Fruit fly (Drosophila melanogaster): ENCODE data around the gene hiw.

hiw gene

dm6 chrX:15076606-15077005 is 13.4 kb upstream of the hiw start:
- no peak for TF ChIP-seq CG17801 (GFP tag; optimal IDR thresholded peaks at IDR 0.05; ENCODE audit: partially characterized antibody)

DNA sequence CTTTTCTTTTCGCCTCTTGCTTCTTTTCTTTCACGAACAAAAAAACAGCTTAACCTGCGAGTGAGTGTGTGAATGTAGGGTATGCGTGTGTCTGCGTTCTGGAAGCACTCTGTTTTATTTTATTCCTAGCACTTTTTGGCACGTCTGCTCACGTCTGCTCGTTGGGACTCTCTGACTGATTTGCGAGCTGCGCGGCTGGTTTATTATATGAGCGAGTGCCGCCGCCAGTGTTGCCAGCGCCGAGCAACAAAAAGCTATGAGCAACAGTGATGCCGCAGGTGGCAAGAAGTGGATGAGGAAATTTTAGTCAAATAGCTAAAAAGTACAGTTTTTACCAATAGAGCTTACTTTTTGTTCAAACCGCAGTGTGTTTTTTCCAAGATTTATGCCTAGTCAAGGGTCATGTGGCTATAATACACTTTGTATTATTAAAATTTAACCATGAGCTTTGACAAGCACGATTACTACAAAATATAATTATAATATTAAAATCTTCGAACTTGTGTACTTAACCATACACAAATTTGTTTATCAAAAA is 12.9 kb upstream of the hiw start, which contains the start of gene Lsd-2:
Gene Lsd-2 (minus strand): TSS at position 183 of the 538 bp plus-strand sequence.
- no peak for TF ChIP-seq CG17801 (GFP tag; optimal IDR thresholded peaks at IDR 0.05; ENCODE audit: partially characterized antibody)

- TF ChIP-seq CG17801 (GFP tag; optimal IDR thresholded peaks at IDR 0.05; ENCODE audit: partially characterized antibody), result peak; percentile 79
Measured at dm6 chrX:15075485-15076037, 12.3 kb upstream of the hiw start.

DNA sequence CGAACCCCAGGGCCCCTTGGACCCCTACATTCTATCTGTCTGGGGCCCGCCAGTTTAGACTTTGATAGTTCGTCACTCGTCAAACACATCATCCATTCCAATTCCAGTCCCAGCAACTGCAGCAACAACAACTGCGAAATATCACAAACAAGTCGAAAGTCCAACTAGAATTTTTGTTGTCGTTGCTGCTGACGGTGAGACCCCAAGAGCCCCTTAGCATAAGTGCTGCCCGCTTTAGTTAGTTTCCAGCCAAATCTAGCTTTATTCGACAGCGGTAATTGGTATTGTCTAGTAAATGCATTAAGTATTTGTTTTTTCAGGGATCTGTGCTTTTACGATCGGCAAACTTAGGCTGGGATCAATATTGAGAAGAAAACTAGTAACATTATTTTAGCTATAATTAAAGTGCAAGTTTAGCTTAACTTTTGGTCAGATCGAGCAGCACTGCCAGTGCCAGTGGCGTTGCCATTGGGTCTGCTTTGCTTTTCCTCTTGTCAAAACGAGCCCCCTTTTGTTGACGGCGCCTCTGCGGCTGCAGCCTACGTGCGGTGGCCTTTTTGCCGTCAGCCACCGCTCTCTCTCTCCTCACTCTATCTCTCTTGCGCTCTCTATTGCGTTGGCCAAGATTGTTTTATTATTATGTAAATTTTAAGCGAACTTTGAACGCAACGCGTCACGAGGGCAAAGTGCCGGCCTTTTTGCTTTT is 11.6 kb upstream of the hiw start:
- peak; percentile 68 for TF ChIP-seq CG17801 (GFP tag; optimal IDR thresholded peaks at IDR 0.05; ENCODE audit: partially characterized antibody)

DNA sequence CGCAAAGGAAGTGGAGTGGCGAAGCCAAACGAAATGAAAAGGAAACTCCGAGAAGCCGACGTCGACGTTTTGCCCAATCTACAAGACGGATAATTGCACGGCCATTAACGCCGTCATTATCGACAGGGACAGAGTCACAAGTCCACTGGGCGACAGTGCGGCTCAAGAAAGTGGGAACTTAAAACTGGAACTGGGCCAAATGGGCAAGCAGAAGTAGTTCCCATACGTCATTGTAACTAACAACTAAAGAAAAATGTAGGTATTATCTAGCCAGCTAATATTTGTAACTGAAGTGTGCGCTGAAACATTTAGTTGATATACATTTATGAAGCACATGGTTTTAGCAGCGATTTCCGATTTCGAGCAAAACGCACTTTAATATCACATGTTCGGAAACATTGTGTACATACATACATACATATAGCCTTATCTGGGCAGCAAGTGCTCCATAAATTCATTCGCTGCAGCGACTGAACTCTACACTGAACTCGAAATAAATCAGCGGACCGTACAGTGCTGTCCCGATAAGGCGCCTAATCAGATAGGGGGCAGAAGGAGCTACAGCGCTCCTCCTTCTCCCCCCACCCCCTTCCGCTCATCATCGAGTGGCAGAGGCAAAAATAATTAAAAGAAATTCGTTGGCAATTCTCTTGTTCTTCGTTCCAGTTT is 7.7 kb upstream of the hiw start:
- TF ChIP-seq CG17801 (GFP tag; optimal IDR thresholded peaks at IDR 0.05; ENCODE audit: partially characterized antibody), result no peak

DNA sequence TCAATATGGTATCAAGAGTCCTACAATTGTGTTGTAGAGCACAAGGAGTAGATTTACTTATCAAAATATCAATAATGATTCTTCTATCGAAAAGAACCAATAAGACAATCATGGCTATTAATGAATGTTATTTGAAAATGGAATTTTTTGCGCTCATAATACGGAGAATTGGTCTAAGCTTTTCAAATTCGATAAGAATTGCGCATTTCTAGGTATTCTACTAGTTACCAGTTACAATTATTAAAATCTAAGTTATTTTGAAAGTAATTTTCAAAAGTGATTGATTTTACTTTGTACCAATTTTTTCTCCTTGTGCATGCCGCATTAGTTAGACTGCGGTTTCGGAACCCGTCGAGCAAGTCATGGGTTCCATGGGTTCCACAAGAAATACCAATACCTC is 6.9 kb upstream of the hiw start:
- no peak for TF ChIP-seq CG17801 (GFP tag; optimal IDR thresholded peaks at IDR 0.05; ENCODE audit: partially characterized antibody)

DNA sequence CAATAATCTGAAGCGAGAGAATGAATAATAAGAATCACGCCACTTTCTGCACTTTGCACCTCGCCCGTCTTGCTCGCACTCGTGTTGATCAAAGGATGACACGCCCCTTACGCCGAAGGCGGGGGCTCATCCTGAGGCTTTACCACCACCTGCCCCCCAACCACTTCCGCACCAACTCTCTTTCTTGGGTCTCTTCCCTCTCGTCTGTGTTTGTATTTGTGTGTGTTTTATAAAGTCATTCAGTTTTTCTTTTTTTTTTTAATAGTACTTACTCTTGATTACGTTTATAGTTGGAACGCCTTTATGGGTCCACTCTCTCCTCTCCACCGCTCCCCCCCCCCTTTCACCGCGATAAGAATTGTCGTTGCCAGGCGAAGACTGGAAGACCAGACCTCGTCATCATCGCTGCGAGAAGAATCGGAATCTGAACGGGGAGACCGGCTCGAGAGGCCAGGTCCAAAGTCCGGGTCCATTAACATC is 6.2 kb upstream of the hiw start:
- TF ChIP-seq CG17801 (GFP tag; optimal IDR thresholded peaks at IDR 0.05; ENCODE audit: partially characterized antibody), result peak; percentile 97

dm6 chrX:15068537-15068936 is 5.3 kb upstream of the hiw start:
- TF ChIP-seq CG17801 (GFP tag; optimal IDR thresholded peaks at IDR 0.05; ENCODE audit: partially characterized antibody), result no peak

dm6 chrX:15066374-15067057 is 3.3 kb upstream of the hiw start, which contains the start of the genes opm and dob:
TSS of gene opm (minus strand) at chrX:15066432.
TSS of gene dob (plus strand) at chrX:15067007.
- no peak for TF ChIP-seq CG17801 (GFP tag; optimal IDR thresholded peaks at IDR 0.05; ENCODE audit: partially characterized antibody)

- TF ChIP-seq CG17801 (GFP tag; optimal IDR thresholded peaks at IDR 0.05; ENCODE audit: partially characterized antibody), result no peak
Measured at dm6 chrX:15062619-15063018, 610 bp downstream of the hiw start.

- TF ChIP-seq CG17801 (GFP tag; optimal IDR thresholded peaks at IDR 0.05; ENCODE audit: partially characterized antibody), result no peak
Measured at dm6 chrX:15048713-15049112, 14.5 kb downstream of the hiw start.

DNA sequence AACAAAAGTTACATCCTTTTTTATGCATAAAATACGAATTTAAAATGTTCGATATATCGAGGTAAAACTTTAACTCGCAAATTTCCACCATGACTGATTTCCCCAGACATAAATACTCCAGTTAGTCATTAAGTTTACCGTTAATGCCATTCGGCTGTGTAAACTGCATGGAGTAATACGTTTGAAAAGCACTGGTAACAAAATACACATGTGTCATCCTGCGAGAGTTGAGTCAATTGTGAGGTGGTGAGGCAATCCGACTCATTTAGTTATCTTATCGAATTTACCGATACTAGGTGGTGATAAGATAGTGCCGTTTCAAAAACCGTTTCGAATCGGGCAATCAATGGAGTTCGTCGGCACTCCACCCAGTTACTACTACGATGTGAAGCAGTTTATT is 17.6 kb downstream of the hiw start:
- no peak for TF ChIP-seq CG17801 (GFP tag; optimal IDR thresholded peaks at IDR 0.05; ENCODE audit: partially characterized antibody)

dm6 chrX:15043700-15044225 is 19.5 kb downstream of the hiw start, which contains the start of gene CG5541:
TSS of gene CG5541 (plus strand) at chrX:15044123.
- TF ChIP-seq CG17801 (GFP tag; optimal IDR thresholded peaks at IDR 0.05; ENCODE audit: partially characterized antibody), result peak; percentile 70

DNA sequence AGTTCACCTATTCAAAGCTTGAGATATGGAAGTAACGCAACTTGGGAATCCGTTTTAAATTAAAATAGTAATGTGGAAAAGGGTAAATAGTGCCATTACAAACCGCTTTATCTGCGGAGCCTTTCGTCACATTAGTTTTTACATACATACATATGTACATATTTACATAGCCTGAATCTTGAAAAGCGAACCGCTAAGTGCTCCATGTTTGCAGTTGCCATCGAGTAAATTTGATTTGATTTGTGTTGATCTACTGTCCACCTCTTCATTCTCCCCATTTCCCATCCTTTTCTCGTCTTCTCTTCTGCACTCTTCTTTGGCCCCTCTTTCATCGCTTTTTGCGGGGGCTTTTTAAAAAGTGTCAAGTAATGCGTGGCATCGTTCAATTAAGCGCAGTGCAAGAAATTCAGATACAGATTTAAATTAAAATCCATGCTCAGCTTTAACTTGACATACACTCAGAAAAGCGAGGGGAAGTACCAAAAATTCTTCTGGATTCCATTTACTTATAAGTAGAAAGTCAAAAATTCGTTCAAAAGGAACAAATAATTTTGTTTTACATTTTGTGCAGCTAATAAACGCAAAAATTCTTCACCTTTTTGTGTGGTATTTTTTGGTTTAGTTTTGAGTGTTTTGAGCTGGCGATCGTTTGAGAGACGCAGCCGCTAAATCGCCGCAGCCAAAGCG is 20.1 kb downstream of the hiw start:
- peak; percentile 11 for TF ChIP-seq CG17801 (GFP tag; optimal IDR thresholded peaks at IDR 0.05; ENCODE audit: partially characterized antibody)

Data from ovary, adult (tissue).